Worm (Caenorhabditis elegans): ENCODE results near the gene scl-5.

- TF ChIP-seq elt-3 (tag; optimal IDR thresholded peaks at IDR 0.05) (no peak), mls-2 (tag; optimal IDR thresholded peaks at IDR 0.05) (no peak), pha-4 (tag; optimal IDR thresholded peaks at IDR 0.05) (no peak), cnd-1 (tag; optimal IDR thresholded peaks at IDR 0.05) (no peak), lin-13 (tag; optimal IDR thresholded peaks at IDR 0.05) (no peak), unc-39 (tag; optimal IDR thresholded peaks at IDR 0.05) (peak; percentile 93), nhr-28 (tag; optimal IDR thresholded peaks at IDR 0.05) (no peak), nhr-237 (tag; optimal IDR thresholded peaks at IDR 0.05) (no peak), unc-62 (GFP tag; optimal IDR thresholded peaks at IDR 0.05) (no peak), lsy-2 (tag; optimal IDR thresholded peaks at IDR 0.05) (no peak), ztf-11 (tag; optimal IDR thresholded peaks at IDR 0.05) (no peak), snpc-4 (tag; optimal IDR thresholded peaks at IDR 0.05) (no peak), ces-1 (GFP tag; optimal IDR thresholded peaks at IDR 0.05) (no peak), blmp-1 (tag; optimal IDR thresholded peaks at IDR 0.05) (no peak)
Measured at ce11 chrIV:13028746-13029673, 34.8 kb upstream of the scl-5 start.
